Worm (Caenorhabditis elegans): ENCODE results near the gene sru-35.

DNA sequence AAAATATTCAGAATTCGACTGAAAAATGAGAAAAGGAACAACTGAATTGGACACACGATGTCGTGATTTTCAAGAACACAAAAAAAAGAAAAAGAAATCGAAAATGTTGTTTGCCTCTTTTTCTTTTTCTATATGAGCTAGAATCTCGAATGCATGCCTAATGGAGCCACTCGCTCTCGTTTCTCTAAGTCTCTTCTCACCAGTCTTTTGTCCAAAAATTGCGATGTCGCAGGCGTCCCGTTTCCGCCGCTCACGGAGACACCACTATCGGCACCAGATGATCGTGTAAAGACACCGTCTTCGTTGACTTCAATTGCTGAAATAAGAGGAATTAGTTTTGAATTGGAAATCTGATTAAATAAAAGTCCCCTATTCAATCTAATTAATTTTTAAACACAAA is 31.4 kb downstream of the sru-35 start:
- TF ChIP-seq ztf-23 (GFP tag; IDR thresholded peaks at IDR 0.05) (no peak), cog-1 (tag; optimal IDR thresholded peaks at IDR 0.05) (no peak), ztf-29 (GFP tag; IDR thresholded peaks at IDR 0.05) (no peak), T22C8.4 (GFP tag; IDR thresholded peaks at IDR 0.05) (no peak)
